Worm (Caenorhabditis elegans): ENCODE results near the gene cup-14.

cup-14 gene

DNA sequence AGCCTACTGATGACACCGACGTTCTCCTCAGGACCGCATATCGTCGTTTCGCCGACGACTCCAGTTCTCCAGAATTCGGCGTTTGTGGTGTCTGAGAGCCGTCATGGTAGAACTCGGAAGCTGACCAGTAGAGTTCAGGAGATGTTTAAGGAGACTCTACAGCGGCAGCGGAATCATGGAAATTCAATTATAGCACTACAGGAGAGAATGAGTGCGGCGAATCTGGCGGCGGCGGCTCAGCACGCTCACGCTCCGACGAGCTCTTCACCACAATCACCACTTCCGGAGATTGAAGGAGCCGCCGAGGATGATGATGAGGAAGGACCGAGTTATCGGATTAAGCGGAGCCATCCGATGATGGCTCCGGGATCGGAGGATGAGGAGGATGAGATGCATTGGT is 7.5 kb upstream of the cup-14 start:
- TF ChIP-seq atf-7 (tag; optimal IDR thresholded peaks at IDR 0.05) (no peak), tbp1 (GFP tag; optimal IDR thresholded peaks at IDR 0.05) (no peak), zfh-2 (GFP tag; conservative IDR thresholded peaks at IDR 0.05) (peak; percentile 77), cebp-1 (GFP tag; IDR thresholded peaks at IDR 0.05) (no peak), cebp-1 (tag; optimal IDR thresholded peaks at IDR 0.05) (no peak), Y56A3A.18 (GFP tag; IDR thresholded peaks at IDR 0.05) (no peak), egrh-3 (GFP tag; IDR thresholded peaks at IDR 0.05) (0 out of 2 replicates have a peak, but pooled peaks have one; percentile 42)

- TF ChIP-seq zfh-2 (GFP tag; conservative IDR thresholded peaks at IDR 0.05) (peak; percentile 69), ztf-28 (GFP tag; IDR thresholded peaks at IDR 0.05) (no peak)
Measured at ce11 chrII:13877994-13878393, 6.0 kb upstream of the cup-14 start.

ce11 chrII:13875734-13876133 is 3.7 kb upstream of the cup-14 start, which contains the start of gene ing-3:
Gene ing-3 (plus strand): TSS chrII:13876034.
- no peak for TF ChIP-seq nhr-80 (tag; optimal IDR thresholded peaks at IDR 0.05)
- TF ChIP-seq B0261.1 (tag; optimal IDR thresholded peaks at IDR 0.05), result no peak
- no peak for TF ChIP-seq ets-4 (GFP tag; optimal IDR thresholded peaks at IDR 0.05)
- no peak for TF ChIP-seq sea-2 (GFP tag; IDR thresholded peaks at IDR 0.05)
- TF ChIP-seq ceh-27 (GFP tag; optimal IDR thresholded peaks at IDR 0.05), result no peak
- TF ChIP-seq ccch-3 (GFP tag; optimal IDR thresholded peaks at IDR 0.05), result no peak
- TF ChIP-seq zfh-2 (GFP tag; conservative IDR thresholded peaks at IDR 0.05), result no peak
- no peak for TF ChIP-seq madf-6 (GFP tag; IDR thresholded peaks at IDR 0.05)
- TF ChIP-seq ceh-91 (GFP tag; IDR thresholded peaks at IDR 0.05), result no peak
- TF ChIP-seq hsf-1 (GFP tag; IDR thresholded peaks at IDR 0.05), result no peak
- TF ChIP-seq F39B2.1 (GFP tag; IDR thresholded peaks at IDR 0.05), result no peak
- TF ChIP-seq ztf-28 (GFP tag; IDR thresholded peaks at IDR 0.05), result no peak
- no peak for TF ChIP-seq mcd-1 (GFP tag; IDR thresholded peaks at IDR 0.05)
- TF ChIP-seq attf-5 (GFP tag; optimal IDR thresholded peaks at IDR 0.05), result no peak
- TF ChIP-seq Y95B8A.8 (GFP tag; IDR thresholded peaks at IDR 0.05), result no peak
- TF ChIP-seq somi-1 (GFP tag; optimal IDR thresholded peaks at IDR 0.05), result no peak
- no peak for TF ChIP-seq sdz-38 (tag; optimal IDR thresholded peaks at IDR 0.05)

ce11 chrII:13862453-13862852 is 9.6 kb downstream of the cup-14 start:
- TF ChIP-seq atf-7 (tag; optimal IDR thresholded peaks at IDR 0.05), result no peak
- TF ChIP-seq tbx-9 (tag; optimal IDR thresholded peaks at IDR 0.05; ENCODE audit: borderline replicate concordance), result no peak
- TF ChIP-seq F57A8.1 (GFP tag; optimal IDR thresholded peaks at IDR 0.05), result no peak
- peak; percentile 64 for TF ChIP-seq nhr-80 (tag; optimal IDR thresholded peaks at IDR 0.05)
- TF ChIP-seq F49E8.2 (tag; optimal IDR thresholded peaks at IDR 0.05; ENCODE audit: insufficient read depth), result no peak

ce11 chrII:13860900-13861299 is 11.1 kb downstream of the cup-14 start:
- TF ChIP-seq snpc-3.4 (tag; optimal IDR thresholded peaks at IDR 0.05) (no peak), nhr-80 (tag; optimal IDR thresholded peaks at IDR 0.05) (peak; percentile 84), sptf-2 (GFP tag; optimal IDR thresholded peaks at IDR 0.05) (no peak), cebp-1 (GFP tag; IDR thresholded peaks at IDR 0.05) (no peak), cebp-1 (tag; optimal IDR thresholded peaks at IDR 0.05) (peak; percentile 9), ccch-3 (GFP tag; optimal IDR thresholded peaks at IDR 0.05) (no peak), egl-44 (GFP tag; IDR thresholded peaks at IDR 0.05) (no peak), snpc-1.1 (tag; optimal IDR thresholded peaks at IDR 0.05; ENCODE audit: insufficient read depth) (no peak)

- TF ChIP-seq repo-1 (tag; optimal IDR thresholded peaks at IDR 0.05), result no peak
- peak; percentile 6; the same call in 1 of the 2 replicates for TF ChIP-seq hmg-1.2 (GFP tag; IDR thresholded peaks at IDR 0.05)
- no peak for TF ChIP-seq cebp-1 (GFP tag; IDR thresholded peaks at IDR 0.05)
- TF ChIP-seq cebp-1 (tag; optimal IDR thresholded peaks at IDR 0.05), result peak; percentile 39
- peak; percentile 23 for TF ChIP-seq nhr-80 (tag; optimal IDR thresholded peaks at IDR 0.05)
- no peak for TF ChIP-seq F39B2.1 (GFP tag; IDR thresholded peaks at IDR 0.05)
- TF ChIP-seq C06A6.2 (GFP tag; conservative IDR thresholded peaks at IDR 0.05), result no peak
- 0 out of 2 replicates have a peak, but pooled peaks have one; percentile 14 for TF ChIP-seq ceh-91 (GFP tag; IDR thresholded peaks at IDR 0.05)
- no peak for TF ChIP-seq nfyb-1 (GFP tag; IDR thresholded peaks at IDR 0.05)
Measured at ce11 chrII:13859847-13860246, 12.2 kb downstream of the cup-14 start.
